Worm (Caenorhabditis elegans): ENCODE measurements around the gene pri-1.

DNA sequence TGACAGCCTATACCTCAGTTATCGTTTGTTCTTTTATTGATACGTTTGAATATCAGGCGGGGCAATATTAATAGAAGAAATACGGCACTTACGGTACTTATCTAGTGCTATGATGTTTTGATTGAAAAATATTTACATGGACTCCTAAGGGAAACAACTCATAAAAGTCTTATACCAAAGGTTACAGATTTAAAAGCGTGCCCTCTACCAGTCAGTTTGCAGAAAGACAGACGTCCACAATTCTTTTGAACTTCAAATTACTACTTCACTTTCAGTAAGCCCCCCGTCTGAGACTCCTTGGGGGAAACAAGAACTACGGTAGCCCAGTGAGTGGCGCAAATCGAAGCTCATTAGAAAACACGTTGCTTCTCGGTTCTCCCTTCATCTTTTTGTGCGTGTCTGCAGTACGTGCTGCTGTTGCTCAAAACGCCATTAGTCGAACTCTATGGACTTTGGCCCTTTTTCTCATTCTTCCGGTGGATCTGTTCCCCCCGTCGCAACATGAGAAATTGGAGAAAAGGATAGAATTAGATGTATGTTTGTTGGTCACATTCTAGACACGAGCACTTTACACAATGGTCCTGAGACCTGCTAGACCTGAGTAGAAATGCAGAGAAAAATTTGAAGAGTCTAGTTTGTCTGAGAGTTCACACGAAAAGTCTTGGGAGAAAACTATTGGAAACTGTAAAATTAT lies 48.3 kb upstream of the pri-1 start:
- TF ChIP-seq dao-5 (tag; optimal IDR thresholded peaks at IDR 0.05) (no peak), him-1 (tag; optimal IDR thresholded peaks at IDR 0.05) (no peak)

All from whole organism, L4/young adult.